Fruit fly (Drosophila melanogaster) whole organism, pupa: ENCODE measurements around the gene Flad2.

ENCODE experiments used
- CG10348 ChIP-seq: fragments of 200-800 bp; sonication (Bioruptor generic); IDR thresholded peaks from 2 replicates; pipeline ENCODE4 v1.3.6; 2022; ENCODE audit warnings: missing biosample characterization, missing genetic modification characterization
- CG12605 ChIP-seq: fragments of 200-800 bp; sonication (Bioruptor generic); IDR thresholded peaks from 2 replicates; pipeline ENCODE4 v1.3.6; 2022; ENCODE audit warnings: missing biosample characterization, missing genetic modification characterization
- CG13204 ChIP-seq: fragments of 200-800 bp; sonication (Bioruptor generic); optimal IDR thresholded peaks from 2 replicates; lab custom pipeline; 2018; ENCODE audit warnings: missing biosample characterization, mild to moderate bottlenecking, missing genetic modification characterization, moderate library complexity
- CG14655 ChIP-seq: fragments of 200-800 bp; sonication (Bioruptor generic); optimal IDR thresholded peaks from 3 replicates; lab custom pipeline; 2017; ENCODE audit warnings: mild to moderate bottlenecking, missing biosample characterization, missing genetic modification reagents, missing genetic modification characterization
- CG15710 ChIP-seq: fragments of 200-800 bp; sonication (Bioruptor generic); optimal IDR thresholded peaks from 2 replicates; lab custom pipeline; 2018; ENCODE audit warnings: missing biosample characterization, mild to moderate bottlenecking, missing genetic modification characterization, moderate library complexity
- CG17806 ChIP-seq: fragments of 200-800 bp; sonication (Bioruptor generic); optimal IDR thresholded peaks from 2 replicates; lab custom pipeline; 2018; ENCODE audit warnings: missing biosample characterization, mild to moderate bottlenecking, missing genetic modification characterization, moderate library complexity
- CG32121 ChIP-seq: fragments of 200-800 bp; sonication (Bioruptor generic); IDR thresholded peaks from 2 replicates; pipeline ENCODE4 v1.3.6; 2022; ENCODE audit warnings: missing biosample characterization, missing genetic modification characterization
- CG34367 ChIP-seq: fragments of 200-800 bp; sonication (Bioruptor generic); optimal IDR thresholded peaks from 2 replicates; lab custom pipeline; 2018; ENCODE audit warnings: missing biosample characterization, mild to moderate bottlenecking, missing genetic modification characterization
- CG4496 ChIP-seq: fragments of 200-800 bp; sonication (Bioruptor generic); IDR thresholded peaks from 3 replicates; pipeline ENCODE4 v1.3.6; 2022; ENCODE audit warnings: missing biosample characterization, missing genetic modification characterization
- CG8159 ChIP-seq: fragments of 200-800 bp; sonication (Bioruptor generic); optimal IDR thresholded peaks from 3 replicates; lab custom pipeline; 2018; ENCODE audit warnings: missing biosample characterization, mild to moderate bottlenecking, missing genetic modification characterization, moderate library complexity
- CG8301 ChIP-seq: fragments of 200-800 bp; sonication (Bioruptor generic); optimal IDR thresholded peaks from 2 replicates; lab custom pipeline; 2018; ENCODE audit warnings: missing biosample characterization, mild to moderate bottlenecking, missing genetic modification characterization
- CG9948 ChIP-seq: fragments of 200-800 bp; sonication (Bioruptor generic); optimal IDR thresholded peaks from 2 replicates; lab custom pipeline; 2018; ENCODE audit warnings: missing biosample characterization, mild to moderate bottlenecking, missing genetic modification characterization, moderate library complexity
- D1 ChIP-seq: fragments of 200-800 bp; sonication (Bioruptor generic); optimal IDR thresholded peaks from 2 replicates; lab custom pipeline; 2018; ENCODE audit warnings: missing biosample characterization, mild to moderate bottlenecking, missing genetic modification characterization, moderate library complexity
- EcR ChIP-seq: fragments of 200-800 bp; sonication (Bioruptor generic); optimal IDR thresholded peaks from 3 replicates; lab custom pipeline; 2019; ENCODE audit warnings: missing biosample characterization, missing genetic modification characterization, mild to moderate bottlenecking, moderate library complexity, missing genetic modification reagents
- Ets98B ChIP-seq: fragments of 200-800 bp; sonication (Bioruptor generic); IDR thresholded peaks from 2 replicates; pipeline ENCODE4 v1.3.6; 2022; ENCODE audit warnings: missing biosample characterization, missing genetic modification characterization
- Pif1A ChIP-seq: fragments of 200-800 bp; sonication (Bioruptor generic); optimal IDR thresholded peaks from 3 replicates; lab custom pipeline; 2016; ENCODE audit warnings: missing biosample characterization, missing genetic modification characterization
- Pif1B ChIP-seq: fragments of 200-800 bp; sonication (Bioruptor generic); optimal IDR thresholded peaks from 3 replicates; lab custom pipeline; 2016; ENCODE audit warnings: missing biosample characterization, missing genetic modification characterization
- Snoo ChIP-seq: fragments of 200-800 bp; sonication (Bioruptor generic); optimal IDR thresholded peaks from 3 replicates; lab custom pipeline; 2017; ENCODE audit warnings: missing biosample characterization, mild to moderate bottlenecking, missing genetic modification characterization, inconsistent platforms
- fd96Ca ChIP-seq: fragments of 200-800 bp; sonication (Bioruptor generic); IDR thresholded peaks from 3 replicates; pipeline ENCODE4 v1.3.6; 2022; ENCODE audit warnings: missing biosample characterization, missing genetic modification characterization
- gl ChIP-seq: fragments of 200-800 bp; sonication (Bioruptor generic); optimal IDR thresholded peaks from 2 replicates; lab custom pipeline; 2018; ENCODE audit warnings: missing biosample characterization, mild to moderate bottlenecking, missing genetic modification characterization
- rn ChIP-seq: fragments of 200-800 bp; sonication (Bioruptor generic); IDR thresholded peaks from 2 replicates; pipeline ENCODE4 v1.3.6; 2022; ENCODE audit warnings: missing biosample characterization, missing genetic modification characterization

Flad2 gene

dm6 chr2L:13412219-13412618, at the start of gene Flad2:
Gene Flad2 (plus strand): TSS chr2L:13412519.
- no peak for TF ChIP-seq CG14655 (GFP tag; lab: Kevin White, UChicago)
- no peak for TF ChIP-seq Ets98B
- no peak for TF ChIP-seq CG4496 (GFP tag; lab: Robert Waterston, UW)
- no peak for TF ChIP-seq Pif1B
- TF ChIP-seq CG8301 (tag; lab: Kevin White, UChicago): no peak
- TF ChIP-seq Snoo (tag; lab: Kevin White, UChicago): no peak
- no peak for TF ChIP-seq CG12605 (GFP tag; lab: Robert Waterston, UW)
- no peak for TF ChIP-seq D1 (tag; lab: Kevin White, UChicago)

dm6 chr2L:13362953-13363352, 49.4 kb upstream of the Flad2 start:
- TF ChIP-seq CG9948 (tag; lab: Kevin White, UChicago) (no peak), Snoo (tag; lab: Kevin White, UChicago) (no peak), CG8159 (no peak), Ets98B (no peak), EcR (no peak), CG4496 (GFP tag; lab: Robert Waterston, UW) (no peak), fd96Ca (GFP tag; lab: Robert Waterston, UW) (no peak), Pif1B (no peak), CG17806 (tag; lab: Kevin White, UChicago) (no peak), rn (no peak), Pif1A (GFP tag; lab: Kevin White, UChicago) (no peak), CG34367 (tag; lab: Kevin White, UChicago) (no peak), gl (tag; lab: Kevin White, UChicago) (no peak), CG13204 (GFP tag; lab: Kevin White, UChicago) (no peak), D1 (tag; lab: Kevin White, UChicago) (no peak), CG15710 (tag; lab: Kevin White, UChicago) (no peak), CG14655 (GFP tag; lab: Kevin White, UChicago) (no peak), CG10348 (GFP tag; lab: Robert Waterston, UW) (no peak), CG12605 (GFP tag; lab: Robert Waterston, UW) (no peak), CG8301 (tag; lab: Kevin White, UChicago) (no peak)

dm6 chr2L:13366109-13366747, 46.1 kb upstream of the Flad2 start, which contains the start of the genes Nnp-1 and Grx3:
Gene Nnp-1 (minus strand): TSS chr2L:13366189.
Gene Grx3 (plus strand): TSS chr2L:13366447.
- TF ChIP-seq CG13204 (GFP tag; lab: Kevin White, UChicago): no peak
- peak; percentile 3 for TF ChIP-seq Snoo (tag; lab: Kevin White, UChicago)
- TF ChIP-seq CG9948 (tag; lab: Kevin White, UChicago): peak; percentile 39
- TF ChIP-seq Pif1B: no peak
- no peak for TF ChIP-seq CG17806 (tag; lab: Kevin White, UChicago)
- 0 out of 2 replicates have a peak, but pooled peaks have one; percentile 13 for TF ChIP-seq rn
- peak; percentile 30 for TF ChIP-seq D1 (tag; lab: Kevin White, UChicago)
- TF ChIP-seq CG12605 (GFP tag; lab: Robert Waterston, UW): no peak
- no peak for TF ChIP-seq CG8301 (tag; lab: Kevin White, UChicago)
- TF ChIP-seq Ets98B: no peak
- TF ChIP-seq CG10348 (GFP tag; lab: Robert Waterston, UW): no peak
- TF ChIP-seq CG8159: peak; percentile 44
- no peak for TF ChIP-seq gl (tag; lab: Kevin White, UChicago)
- 0 out of 2 replicates have a peak, but pooled peaks have one; percentile 35 for TF ChIP-seq CG32121 (GFP tag; lab: Robert Waterston, UW)

- TF ChIP-seq CG4496 (GFP tag; lab: Robert Waterston, UW) (no peak), CG14655 (GFP tag; lab: Kevin White, UChicago) (no peak), CG9948 (tag; lab: Kevin White, UChicago) (no peak), rn (no peak), CG32121 (GFP tag; lab: Robert Waterston, UW) (no peak), CG12605 (GFP tag; lab: Robert Waterston, UW) (no peak), Pif1A (GFP tag; lab: Kevin White, UChicago) (no peak), D1 (tag; lab: Kevin White, UChicago) (no peak), CG17806 (tag; lab: Kevin White, UChicago) (no peak), CG10348 (GFP tag; lab: Robert Waterston, UW) (no peak), CG34367 (tag; lab: Kevin White, UChicago) (no peak), CG8159 (no peak), EcR (no peak), fd96Ca (GFP tag; lab: Robert Waterston, UW) (no peak), Pif1B (no peak), Ets98B (no peak), gl (tag; lab: Kevin White, UChicago) (no peak), CG8301 (tag; lab: Kevin White, UChicago) (no peak), Snoo (tag; lab: Kevin White, UChicago) (no peak), CG13204 (GFP tag; lab: Kevin White, UChicago) (no peak)
These were observed 44.9 kb upstream of the Flad2 start, which contains the start of gene Tap42 for dm6 chr2L:13367378-13367777. Gene Tap42 (plus strand): TSS chr2L:13367617.

dm6 chr2L:13368940-13369339, 43.4 kb upstream of the Flad2 start, which contains the start of gene CG31855:
Gene CG31855 (plus strand): TSS chr2L:13369204.
- TF ChIP-seq Pif1A (GFP tag; lab: Kevin White, UChicago) (peak; percentile 84), CG13204 (GFP tag; lab: Kevin White, UChicago) (no peak), rn (peak; percentile 41; the same call in 1 of the 2 replicates), CG34367 (tag; lab: Kevin White, UChicago) (peak; percentile 59), Snoo (tag; lab: Kevin White, UChicago) (peak; percentile 74), CG32121 (GFP tag; lab: Robert Waterston, UW) (peak; percentile 59), CG9948 (tag; lab: Kevin White, UChicago) (peak; percentile 39), CG8301 (tag; lab: Kevin White, UChicago) (peak; percentile 65), CG8159 (peak; percentile 66), CG12605 (GFP tag; lab: Robert Waterston, UW) (peak; percentile 63), CG17806 (tag; lab: Kevin White, UChicago) (peak; percentile 65), Pif1B (peak; percentile 71), CG4496 (GFP tag; lab: Robert Waterston, UW) (peak; percentile 58; the same call in 2 of the 3 replicates), EcR (no peak), gl (tag; lab: Kevin White, UChicago) (peak; percentile 25), D1 (tag; lab: Kevin White, UChicago) (peak; percentile 58), CG15710 (tag; lab: Kevin White, UChicago) (peak; percentile 76), Ets98B (peak; percentile 83), CG14655 (GFP tag; lab: Kevin White, UChicago) (no peak), CG10348 (GFP tag; lab: Robert Waterston, UW) (no peak), fd96Ca (GFP tag; lab: Robert Waterston, UW) (no peak; the same call in 2 of the 3 replicates)
